Worm (Caenorhabditis elegans) whole organism, L3 larva: ENCODE results near the gene fask-1.

Experiments used
- aly-2 ChIP-seq: fragments of 150-350 bp; optimal IDR thresholded peaks from 2 replicates; lab custom pipeline; 2014; ENCODE audit warnings: missing biosample characterization, missing genetic modification characterization
- daf-12 ChIP-seq: fragments of 150-350 bp; optimal IDR thresholded peaks from 2 replicates; lab custom pipeline; 2014; ENCODE audit warnings: missing biosample characterization, missing genetic modification reagents, missing genetic modification characterization
- egl-27 ChIP-seq: sonication (generic microtip); optimal IDR thresholded peaks from 4 replicates; lab custom pipeline; 2017; ENCODE audit warnings: missing biosample characterization, missing genetic modification reagents, missing genetic modification characterization
- elt-2 ChIP-seq: sonication (generic microtip); optimal IDR thresholded peaks from 2 replicates; lab custom pipeline; 2016; ENCODE audit warnings: missing genetic modification reagents, mild to moderate bottlenecking, missing genetic modification characterization, missing compliant biosample characterization
- elt-3 ChIP-seq, 3 experiments: fragments of 150-350 bp in 1 of 3; sonication (generic microtip) in 2 of 3; optimal IDR thresholded peaks; 2 replicates in 2 of 3; 4 replicates in 1 of 3; lab custom pipeline; 2014 to 2017; ENCODE audit warnings: missing biosample characterization in 3 of 3, missing genetic modification characterization in 3 of 3
- mdl-1 ChIP-seq: fragments of 150-350 bp; optimal IDR thresholded peaks from 2 replicates; lab custom pipeline; 2014; ENCODE audit warnings: missing biosample characterization, missing genetic modification characterization
- nfya-1 ChIP-seq: sonication (generic microtip); optimal IDR thresholded peaks from 2 replicates; lab custom pipeline; 2017; ENCODE audit warnings: missing genetic modification characterization, mild to moderate bottlenecking, missing compliant biosample characterization, antibody characterized with exemption, moderate library complexity; ENCODE audit not compliant: insufficient read depth
- nhr-11 ChIP-seq: fragments of 150-350 bp; optimal IDR thresholded peaks from 2 replicates; lab custom pipeline; 2014; ENCODE audit warnings: missing biosample characterization, missing genetic modification characterization
- pha-4 ChIP-seq: fragments of 150-350 bp; optimal IDR thresholded peaks from 2 replicates; lab custom pipeline; 2014; ENCODE audit warnings: missing biosample characterization, missing genetic modification reagents, missing genetic modification characterization
- snpc-4 ChIP-seq: fragments of 150-350 bp; optimal IDR thresholded peaks from 2 replicates; lab custom pipeline; 2014; ENCODE audit warnings: missing biosample characterization, missing genetic modification characterization
- unc-62 ChIP-seq: fragments of 150-350 bp; sonication (generic microtip); optimal IDR thresholded peaks from 4 replicates; lab custom pipeline; 2014; ENCODE audit warnings: missing biosample characterization, missing genetic modification reagents, missing genetic modification characterization

DNA sequence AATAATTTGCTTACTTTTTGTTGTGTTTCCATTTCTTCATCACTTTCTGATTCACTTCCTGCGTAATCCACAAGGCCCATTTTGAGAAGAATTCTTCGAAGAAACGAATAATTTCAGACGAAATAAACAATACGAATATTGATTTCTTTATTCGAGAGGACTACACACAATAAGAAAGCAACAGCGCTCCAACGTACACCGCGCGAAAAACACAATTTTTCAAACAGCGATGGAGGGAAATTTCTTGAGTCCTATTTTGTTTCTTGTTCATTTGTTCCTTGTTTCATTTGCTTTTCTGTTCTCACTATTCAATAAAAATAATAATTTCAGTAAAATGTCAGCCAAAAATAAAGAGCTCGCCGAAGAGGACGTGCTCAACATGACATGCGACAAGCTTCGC lies 6.8 kb upstream of the fask-1 start, which contains the start of the genes prcc-1 and C39E9.12:
- no peak for TF ChIP-seq nfya-1 (tag; lab: Kevin White, UChicago)
- TF ChIP-seq pha-4 (tag; lab: Kevin White, UChicago), result peak; percentile 86
- no peak for TF ChIP-seq elt-3 (tag; optimal IDR thresholded peaks at IDR 0.05; lab: Kevin White, UChicago)
- TF ChIP-seq aly-2 (tag; lab: Kevin White, UChicago), result no peak
- no peak for TF ChIP-seq mdl-1
- no peak for TF ChIP-seq daf-12 (tag; lab: Kevin White, UChicago)
- TF ChIP-seq egl-27 (tag; lab: Kevin White, UChicago), result no peak
- TF ChIP-seq snpc-4 (tag; lab: Kevin White, UChicago), result peak; percentile 50
- TF ChIP-seq nhr-11 (tag; lab: Kevin White, UChicago), result no peak
- peak; percentile 12 for TF ChIP-seq elt-2 (tag; lab: Kevin White, UChicago)
- no peak for TF ChIP-seq unc-62 (GFP tag; lab: Kevin White, UChicago)
